Fruit fly (Drosophila melanogaster) whole organism, embryonic: ENCODE data around the gene Mtr3.

Source experiments
- Aef1 ChIP-seq: fragments of 200-800 bp; sonication (Bioruptor generic); IDR thresholded peaks from 3 replicates; pipeline ENCODE4 v1.3.6; 2022; ENCODE audit warnings: missing biosample characterization, missing genetic modification characterization
- CG18764 ChIP-seq: fragments of 200-800 bp; sonication (Bioruptor generic); optimal IDR thresholded peaks from 3 replicates; lab custom pipeline; 2016; ENCODE audit warnings: missing biosample characterization, missing genetic modification characterization
- CG6654 ChIP-seq: fragments of 200-800 bp; sonication (Bioruptor generic); optimal IDR thresholded peaks from 2 replicates; lab custom pipeline; 2017; ENCODE audit warnings: missing biosample characterization, mild to moderate bottlenecking, missing genetic modification characterization
- CG6854 ChIP-seq: fragments of 200-800 bp; sonication (Bioruptor generic); optimal IDR thresholded peaks from 3 replicates; lab custom pipeline; 2017; ENCODE audit warnings: missing biosample characterization, mild to moderate bottlenecking, missing genetic modification characterization
- CG7786 ChIP-seq: fragments of 200-800 bp; sonication (Bioruptor generic); optimal IDR thresholded peaks from 2 replicates; lab custom pipeline; 2016; ENCODE audit warnings: missing biosample characterization, missing genetic modification characterization
- HHEX ChIP-seq: fragments of 200-800 bp; sonication (Bioruptor generic); optimal IDR thresholded peaks from 3 replicates; lab custom pipeline; 2017; ENCODE audit warnings: missing biosample characterization, mild to moderate bottlenecking, missing genetic modification characterization, missing genetic modification reagents
- NFAT ChIP-seq: fragments of 200-800 bp; sonication (Bioruptor generic); IDR thresholded peaks from 2 replicates; pipeline ENCODE4 v1.3.6; 2022; ENCODE audit warnings: missing biosample characterization, missing genetic modification characterization
- disco-r ChIP-seq: fragments of 200-800 bp; sonication (Bioruptor generic); optimal IDR thresholded peaks from 2 replicates; lab custom pipeline; 2016; ENCODE audit warnings: missing biosample characterization, missing genetic modification characterization
- ems ChIP-seq: fragments of 200-800 bp; sonication (Bioruptor generic); optimal IDR thresholded peaks from 3 replicates; lab custom pipeline; 2016; ENCODE audit warnings: missing biosample characterization, missing genetic modification characterization

DNA sequence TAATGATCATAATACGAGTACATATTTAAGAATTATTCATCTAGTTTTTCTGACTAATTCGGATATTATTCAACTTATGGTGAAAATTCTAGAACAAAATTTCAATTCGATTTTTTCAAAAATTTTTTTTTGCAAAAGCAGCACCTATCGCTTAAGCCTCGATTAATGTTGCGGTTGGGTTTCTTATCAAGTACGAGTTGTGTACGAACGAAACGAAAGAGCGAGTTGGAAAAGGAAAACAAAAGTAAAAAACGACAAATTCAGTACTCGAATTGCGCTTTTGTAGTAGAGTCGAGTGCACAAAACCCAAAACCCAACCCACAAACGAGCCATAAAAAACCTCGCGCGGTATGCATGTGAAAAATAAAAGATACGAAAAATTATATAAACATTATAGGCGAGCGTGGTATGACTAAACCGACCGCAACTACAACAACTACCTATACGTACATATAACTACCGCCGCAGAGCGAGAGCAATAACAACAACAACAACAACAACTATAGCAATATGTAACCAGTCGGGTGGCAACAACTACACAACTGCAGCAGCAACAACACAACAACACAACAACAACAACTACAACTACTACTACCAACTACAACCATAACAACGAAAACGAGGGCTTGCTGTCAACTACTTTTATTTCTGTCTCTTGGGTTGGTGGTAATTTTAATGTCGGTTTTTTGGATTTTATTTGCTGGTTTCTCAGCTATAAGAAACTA, 8.9 kb downstream of the Mtr3 start:
- TF ChIP-seq ems (GFP tag; lab: Kevin White, UChicago) (no peak), disco-r (GFP tag; lab: Kevin White, UChicago) (no peak), CG18764 (no peak), Aef1 (no peak), HHEX (GFP tag; lab: Kevin White, UChicago) (no peak), CG6654 (GFP tag; lab: Kevin White, UChicago) (no peak), CG6854 (no peak), CG7786 (GFP tag; lab: Kevin White, UChicago) (no peak), NFAT (GFP tag; lab: Robert Waterston, UW) (no peak)
